Worm (Caenorhabditis elegans): ENCODE measurements around the gene fut-4.

- no peak for TF ChIP-seq sdz-12 (GFP tag; optimal IDR thresholded peaks at IDR 0.05)
- TF ChIP-seq tag-97 (GFP tag; IDR thresholded peaks at IDR 0.05): no peak
- no peak for TF ChIP-seq lsy-2 (tag; optimal IDR thresholded peaks at IDR 0.05)
- TF ChIP-seq unc-62 (GFP tag; optimal IDR thresholded peaks at IDR 0.05 in 1 of 2): no peak
- TF ChIP-seq unc-62 (tag; optimal IDR thresholded peaks at IDR 0.05): no peak
These were observed 24.4 kb downstream of the fut-4 start for ce11 chrII:2797951-2798350.
